Worm (Caenorhabditis elegans): ENCODE results near the gene lite-1.

ce11 chrX:6232998-6233626 is 2.5 kb upstream of the lite-1 start, which contains the start of gene C14F11.4:
- TF ChIP-seq B0336.3 (GFP tag; IDR thresholded peaks at IDR 0.05) (no peak), T07F8.4 (tag; optimal IDR thresholded peaks at IDR 0.05) (no peak), nhr-27 (tag; optimal IDR thresholded peaks at IDR 0.05) (no peak), unc-130 (GFP tag; optimal IDR thresholded peaks at IDR 0.05) (no peak)

All from whole organism, young adult.